Fruit fly (Drosophila melanogaster): ENCODE data around the gene Or1a.

- TF ChIP-seq CG8632 (GFP tag; optimal IDR thresholded peaks at IDR 0.05) (no peak), Gug (GFP tag; IDR thresholded peaks at IDR 0.05) (no peak), Eip93F (GFP tag; optimal IDR thresholded peaks at IDR 0.05) (no peak), CG16779 (tag; optimal IDR thresholded peaks at IDR 0.05) (no peak), Ets21C (GFP tag; optimal IDR thresholded peaks at IDR 0.05) (no peak), Eip78C (GFP tag) (peak; percentile 54), eg (GFP tag; IDR thresholded peaks at IDR 0.05) (peak; percentile 57; the same call in 2 of the 3 replicates), CG6276 (GFP tag; optimal IDR thresholded peaks at IDR 0.05) (no peak), CG32006 (GFP tag; optimal IDR thresholded peaks at IDR 0.05) (peak; percentile 18), Sox14 (GFP tag; optimal IDR thresholded peaks at IDR 0.05) (no peak), CG6792 (GFP tag; optimal IDR thresholded peaks at IDR 0.05) (no peak), acj6 (GFP tag; optimal IDR thresholded peaks at IDR 0.05) (no peak), Smox (GFP tag; optimal IDR thresholded peaks at IDR 0.05) (no peak), CG34406 (GFP tag; optimal IDR thresholded peaks at IDR 0.05) (no peak)
Measured at dm6 chrX:353929-354515, 39.1 kb downstream of the Or1a start.
